Worm (Caenorhabditis elegans) whole organism, L3 larva: ENCODE data around the gene C28G1.10.

Source experiments
- ZK546.5 ChIP-seq: sonication (generic microtip); optimal IDR thresholded peaks from 2 replicates; lab custom pipeline; 2017; ENCODE audit warnings: missing biosample characterization, missing genetic modification characterization
- aly-2 ChIP-seq: fragments of 150-350 bp; optimal IDR thresholded peaks from 2 replicates; lab custom pipeline; 2014; ENCODE audit warnings: missing biosample characterization, missing genetic modification characterization
- ceh-9 ChIP-seq: sonication (generic microtip); optimal IDR thresholded peaks from 2 replicates; lab custom pipeline; 2018; ENCODE audit warnings: missing biosample characterization, missing genetic modification characterization
- egl-5 ChIP-seq: fragments of 150-350 bp; optimal IDR thresholded peaks from 2 replicates; lab custom pipeline; 2017; ENCODE audit warnings: missing biosample characterization, missing genetic modification reagents, missing genetic modification characterization, inconsistent platforms
- elt-1 ChIP-seq: fragments of 150-350 bp; optimal IDR thresholded peaks from 2 replicates; lab custom pipeline; 2014; ENCODE audit warnings: missing biosample characterization, missing genetic modification characterization
- elt-2 ChIP-seq: sonication (generic microtip); optimal IDR thresholded peaks from 2 replicates; lab custom pipeline; 2016; ENCODE audit warnings: missing genetic modification reagents, mild to moderate bottlenecking, missing genetic modification characterization, missing compliant biosample characterization
- fkh-2 ChIP-seq: fragments of 150-350 bp; optimal IDR thresholded peaks from 2 replicates; lab custom pipeline; 2014; ENCODE audit warnings: missing biosample characterization, missing genetic modification reagents, missing genetic modification characterization
- jun-1 ChIP-seq: fragments of 150-350 bp; optimal IDR thresholded peaks from 2 replicates; lab custom pipeline; 2014; ENCODE audit warnings: missing biosample characterization, missing genetic modification reagents, missing genetic modification characterization
- mml-1 ChIP-seq: fragments of 150-350 bp; sonication (generic microtip); optimal IDR thresholded peaks from 3 replicates; lab custom pipeline; 2014; ENCODE audit warnings: missing biosample characterization, missing genetic modification characterization
- nhr-12 ChIP-seq: fragments of 150-350 bp; optimal IDR thresholded peaks from 2 replicates; lab custom pipeline; 2014; ENCODE audit warnings: missing biosample characterization, missing genetic modification characterization
- nhr-25 ChIP-seq: sonication (generic microtip); optimal IDR thresholded peaks from 2 replicates; lab custom pipeline; 2017; ENCODE audit warnings: missing biosample characterization, missing genetic modification characterization
- nhr-28 ChIP-seq: fragments of 150-350 bp; optimal IDR thresholded peaks from 2 replicates; lab custom pipeline; 2014; ENCODE audit warnings: missing biosample characterization, missing genetic modification characterization
- nhr-43 ChIP-seq: sonication (generic microtip); optimal IDR thresholded peaks from 2 replicates; lab custom pipeline; 2016; ENCODE audit warnings: mild to moderate bottlenecking, missing genetic modification characterization, missing compliant biosample characterization; ENCODE audit not compliant: poor library complexity, severe bottlenecking
- nhr-76 ChIP-seq: fragments of 150-350 bp; sonication (generic microtip); optimal IDR thresholded peaks from 5 replicates; lab custom pipeline; 2014; ENCODE audit warnings: missing biosample characterization, missing genetic modification characterization
- pha-4 ChIP-seq: fragments of 150-350 bp; optimal IDR thresholded peaks from 2 replicates; lab custom pipeline; 2014; ENCODE audit warnings: missing biosample characterization, missing genetic modification reagents, missing genetic modification characterization
- pqm-1 ChIP-seq: fragments of 150-350 bp; optimal IDR thresholded peaks from 2 replicates; lab custom pipeline; 2017; ENCODE audit warnings: missing biosample characterization, missing genetic modification characterization, inconsistent platforms
- skn-1 ChIP-seq: fragments of 150-350 bp; optimal IDR thresholded peaks from 2 replicates; lab custom pipeline; 2014; ENCODE audit warnings: missing biosample characterization, missing genetic modification characterization
- tbx-2 ChIP-seq: sonication (generic microtip); optimal IDR thresholded peaks from 2 replicates; lab custom pipeline; 2016; ENCODE audit warnings: mild to moderate bottlenecking, missing genetic modification characterization, missing compliant biosample characterization
- unc-39 ChIP-seq: sonication (generic microtip); optimal IDR thresholded peaks from 4 replicates; lab custom pipeline; 2017; ENCODE audit warnings: missing biosample characterization, missing genetic modification characterization
- unc-62 ChIP-seq: fragments of 150-350 bp; sonication (generic microtip); optimal IDR thresholded peaks from 4 replicates; lab custom pipeline; 2014; ENCODE audit warnings: missing biosample characterization, missing genetic modification reagents, missing genetic modification characterization
- zag-1 ChIP-seq: fragments of 150-350 bp; optimal IDR thresholded peaks from 2 replicates; lab custom pipeline; 2014; ENCODE audit warnings: missing biosample characterization, missing genetic modification characterization
- ztf-11 ChIP-seq: fragments of 150-350 bp; optimal IDR thresholded peaks from 2 replicates; lab custom pipeline; 2014; ENCODE audit warnings: missing biosample characterization, missing genetic modification characterization
- ztf-4 ChIP-seq: fragments of 150-350 bp; optimal IDR thresholded peaks from 2 replicates; lab custom pipeline; 2014; ENCODE audit warnings: missing biosample characterization, missing genetic modification characterization

Gene C28G1.10

DNA sequence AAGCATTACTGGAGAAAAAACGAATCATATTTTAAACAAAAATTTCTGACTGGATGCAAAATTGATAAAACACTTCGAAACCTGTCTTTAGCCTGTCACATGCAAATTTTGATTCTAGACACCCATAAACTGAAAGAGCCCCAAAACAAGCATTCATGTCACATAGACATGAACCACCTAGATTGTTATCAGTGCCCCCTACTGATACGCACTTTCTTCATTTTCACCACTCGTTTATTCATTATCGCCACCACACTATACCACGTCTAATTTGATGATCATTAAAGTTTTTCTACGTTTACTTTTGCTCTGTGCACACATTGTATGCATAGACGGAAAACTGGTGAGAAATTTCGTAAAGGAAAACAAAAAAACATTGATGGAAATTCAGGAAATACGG, 35.0 kb upstream of the C28G1.10 start, which contains the start of gene cnnm-2:
TSS of gene cnnm-2 (plus strand) at position 190 of the 400 bp plus-strand sequence.
- TF ChIP-seq pqm-1 (tag; lab: Kevin White, UChicago): peak; percentile 63
- TF ChIP-seq elt-2 (tag; lab: Kevin White, UChicago): peak; percentile 89
- TF ChIP-seq nhr-28: no peak
- peak; percentile 15 for TF ChIP-seq pha-4 (tag; lab: Kevin White, UChicago)

DNA sequence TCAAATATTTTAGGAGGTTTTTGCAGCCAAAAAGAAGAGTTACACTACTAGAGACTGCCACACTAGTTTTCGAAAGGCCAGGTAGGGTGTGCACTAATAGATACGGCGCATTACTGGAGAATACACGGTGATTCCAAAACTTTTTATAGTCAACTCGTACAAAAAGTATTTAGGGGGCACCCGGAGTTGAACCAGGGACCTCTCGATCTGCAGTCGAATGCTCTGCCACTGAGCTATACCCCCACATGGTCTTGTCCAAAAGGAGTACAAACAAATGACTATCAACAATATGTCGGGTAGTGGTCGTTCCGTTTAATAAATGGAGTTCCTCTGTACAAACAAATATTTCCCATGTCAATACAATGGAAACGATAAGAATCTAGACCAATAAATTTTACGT, 29.0 kb upstream of the C28G1.10 start:
- no peak for TF ChIP-seq unc-39 (tag; lab: Kevin White, UChicago)
- peak; percentile 43 for TF ChIP-seq pha-4 (tag; lab: Kevin White, UChicago)
- no peak for TF ChIP-seq ZK546.5 (tag; lab: Kevin White, UChicago)
- no peak for TF ChIP-seq nhr-76
- TF ChIP-seq elt-2 (tag; lab: Kevin White, UChicago): peak; percentile 47
- no peak for TF ChIP-seq elt-1 (tag; lab: Kevin White, UChicago)
- TF ChIP-seq ztf-4 (tag; lab: Kevin White, UChicago): no peak
- no peak for TF ChIP-seq nhr-28
- TF ChIP-seq fkh-2 (tag; lab: Kevin White, UChicago): no peak
- TF ChIP-seq nhr-43 (tag; lab: Kevin White, UChicago): no peak
- TF ChIP-seq pqm-1 (tag; lab: Kevin White, UChicago): peak; percentile 15

DNA sequence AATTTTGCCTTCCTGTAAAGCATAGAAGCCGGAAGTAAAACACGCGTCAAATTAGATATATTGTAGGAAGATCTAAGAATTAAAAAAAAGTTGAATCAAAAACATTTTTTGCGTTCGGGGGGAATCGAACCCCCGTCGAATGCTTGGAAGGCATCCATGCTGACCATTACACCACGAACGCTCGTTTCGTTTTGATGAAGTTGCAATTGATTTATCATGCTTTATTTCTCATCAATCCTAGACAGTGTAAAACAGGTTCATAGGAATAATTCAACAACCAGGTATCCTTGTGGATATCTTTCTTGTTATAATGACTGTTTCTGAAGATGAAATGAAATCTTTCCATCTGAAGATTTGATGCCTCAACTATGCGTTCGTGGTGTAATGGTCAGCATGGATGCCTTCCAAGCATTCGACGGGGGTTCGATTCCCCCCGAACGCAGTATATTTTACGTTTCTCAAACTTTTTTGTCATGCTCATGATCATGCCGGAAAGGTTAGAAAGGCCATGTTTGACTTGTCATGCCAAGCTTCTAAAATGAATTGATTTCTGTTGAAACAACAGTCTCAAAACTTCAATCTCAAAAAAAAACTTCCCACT, 27.0 kb upstream of the C28G1.10 start:
- TF ChIP-seq skn-1 (tag; lab: Kevin White, UChicago): no peak
- TF ChIP-seq unc-39 (tag; lab: Kevin White, UChicago): no peak
- peak; percentile 22 for TF ChIP-seq nhr-25 (tag; lab: Kevin White, UChicago)
- peak; percentile 14 for TF ChIP-seq elt-2 (tag; lab: Kevin White, UChicago)
- peak; percentile 52 for TF ChIP-seq nhr-43 (tag; lab: Kevin White, UChicago)

- TF ChIP-seq ZK546.5 (tag; lab: Kevin White, UChicago) (no peak), elt-2 (tag; lab: Kevin White, UChicago) (peak; percentile 87), jun-1 (tag; lab: Kevin White, UChicago) (peak; percentile 42), pqm-1 (tag; lab: Kevin White, UChicago) (peak; percentile 71), pha-4 (tag; lab: Kevin White, UChicago) (peak; percentile 31)
Measured at ce11 chrX:8820643-8821042, 26.3 kb upstream of the C28G1.10 start.

DNA sequence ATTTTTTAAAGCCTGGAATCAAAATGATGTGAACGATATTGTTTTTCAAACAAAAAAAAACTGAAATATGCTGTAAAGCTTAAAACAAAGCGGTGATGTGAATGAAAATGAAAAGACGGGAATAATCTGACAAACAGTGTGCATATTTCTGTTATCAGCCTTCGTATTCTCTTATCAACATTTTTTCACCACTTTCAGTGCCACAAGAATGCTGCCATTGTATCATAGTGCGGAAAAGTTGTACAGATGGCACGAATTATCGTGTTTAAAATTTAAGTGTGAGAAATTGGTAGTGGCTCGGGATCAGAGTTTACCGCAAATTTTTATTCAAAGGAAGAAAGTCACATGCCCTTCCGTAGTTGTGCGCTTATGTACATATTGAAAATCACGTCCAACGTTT, 22.5 kb upstream of the C28G1.10 start, which contains the start of gene ifd-1:
TSS of gene ifd-1 (minus strand) at position 12 of the 400 bp plus-strand sequence.
- TF ChIP-seq jun-1 (tag; lab: Kevin White, UChicago): peak; percentile 78
- no peak for TF ChIP-seq nhr-12 (tag; lab: Kevin White, UChicago)
- peak; percentile 95 for TF ChIP-seq elt-2 (tag; lab: Kevin White, UChicago)
- TF ChIP-seq pqm-1 (tag; lab: Kevin White, UChicago): peak; percentile 88
- TF ChIP-seq unc-62: no peak
- no peak for TF ChIP-seq tbx-2 (tag; lab: Kevin White, UChicago)
- no peak for TF ChIP-seq aly-2

DNA sequence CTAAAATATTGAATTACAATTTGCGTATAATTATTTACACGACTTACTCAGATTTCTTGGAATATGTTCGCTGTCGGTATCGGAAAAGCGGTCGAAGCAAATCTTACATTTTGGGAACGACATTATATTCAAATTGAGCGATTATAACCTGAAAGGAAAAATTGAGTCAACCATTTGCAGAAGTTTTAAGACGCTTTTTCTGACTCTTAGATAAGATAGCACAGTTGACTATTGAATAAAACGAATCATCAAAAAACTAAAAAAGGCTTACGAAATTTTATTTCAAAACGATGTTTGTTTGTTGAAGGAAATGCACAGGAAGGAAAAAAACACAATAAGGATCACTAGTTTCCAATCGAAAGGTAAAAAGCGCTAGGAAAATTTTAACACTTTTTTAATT, 18.6 kb upstream of the C28G1.10 start, which contains the start of gene rcs-1:
TSS of gene rcs-1 (minus strand) at position 176 of the 400 bp plus-strand sequence.
- TF ChIP-seq zag-1 (tag; lab: Kevin White, UChicago): no peak
- peak; percentile 30 for TF ChIP-seq elt-2 (tag; lab: Kevin White, UChicago)

DNA sequence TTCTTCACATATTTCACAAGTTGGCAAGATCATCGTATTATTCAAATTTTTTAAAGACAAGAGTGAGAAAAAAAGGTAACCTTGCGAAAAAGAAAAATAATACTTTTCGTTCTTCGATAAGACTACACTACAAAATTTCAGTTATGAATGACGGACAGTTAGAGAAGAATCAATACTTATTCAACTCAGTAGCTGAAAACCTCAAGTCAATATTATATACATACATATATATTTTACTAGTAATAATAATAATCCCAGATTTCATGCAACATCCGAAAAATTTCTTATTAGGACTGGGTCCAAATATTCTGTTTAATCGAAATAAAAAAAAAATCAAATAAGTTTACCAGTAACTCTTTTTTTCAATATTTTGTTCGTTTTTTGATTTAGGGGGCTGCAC, 15.8 kb upstream of the C28G1.10 start, which contains the start of gene C28G1.6:
TSS of gene C28G1.6 (minus strand) at position 101 of the 400 bp plus-strand sequence.
- TF ChIP-seq egl-5 (no peak), mml-1 (tag; lab: Kevin White, UChicago) (no peak), pqm-1 (tag; lab: Kevin White, UChicago) (no peak), ztf-11 (tag; lab: Kevin White, UChicago) (no peak), nhr-12 (tag; lab: Kevin White, UChicago) (no peak), pha-4 (tag; lab: Kevin White, UChicago) (peak; percentile 22), ceh-9 (tag; lab: Kevin White, UChicago) (no peak), elt-2 (tag; lab: Kevin White, UChicago) (peak; percentile 54)
- TF ChIP-seq, all 47 proteins: peak for 2

DNA sequence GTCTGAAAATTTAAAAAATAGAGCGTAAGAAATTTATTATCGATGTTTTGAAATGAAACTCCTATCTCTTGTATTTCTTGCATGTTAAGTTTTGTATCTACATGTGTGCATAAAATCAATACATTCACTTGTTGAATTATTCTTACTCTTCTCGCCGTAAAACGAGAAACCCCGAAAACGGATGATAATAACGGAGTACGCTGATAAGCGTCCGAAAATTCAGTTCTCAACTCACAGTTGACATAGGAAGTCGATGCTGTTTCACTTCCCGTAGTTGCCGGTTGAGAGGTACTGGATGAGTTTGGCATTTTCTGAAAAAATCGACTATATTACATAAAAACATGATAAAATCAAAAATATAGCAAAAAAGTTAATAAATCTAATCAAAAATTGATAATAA, 11.5 kb upstream of the C28G1.10 start, which contains the start of gene sec-15:
TSS of gene sec-15 (minus strand) at position 311 of the 400 bp plus-strand sequence.
- TF ChIP-seq pqm-1 (tag; lab: Kevin White, UChicago): peak; percentile 14
- peak; percentile 61 for TF ChIP-seq elt-2 (tag; lab: Kevin White, UChicago)
- TF ChIP-seq mml-1 (tag; lab: Kevin White, UChicago): no peak
